Worm (Caenorhabditis elegans) whole organism, dauer: ENCODE data around the gene K11H12.4.

Source experiments
- unc-62 ChIP-seq: sonication (generic microtip); optimal IDR thresholded peaks from 2 replicates; lab custom pipeline; 2017; ENCODE audit warnings: missing biosample characterization, missing genetic modification reagents, missing genetic modification characterization

The K11H12.4 gene

DNA sequence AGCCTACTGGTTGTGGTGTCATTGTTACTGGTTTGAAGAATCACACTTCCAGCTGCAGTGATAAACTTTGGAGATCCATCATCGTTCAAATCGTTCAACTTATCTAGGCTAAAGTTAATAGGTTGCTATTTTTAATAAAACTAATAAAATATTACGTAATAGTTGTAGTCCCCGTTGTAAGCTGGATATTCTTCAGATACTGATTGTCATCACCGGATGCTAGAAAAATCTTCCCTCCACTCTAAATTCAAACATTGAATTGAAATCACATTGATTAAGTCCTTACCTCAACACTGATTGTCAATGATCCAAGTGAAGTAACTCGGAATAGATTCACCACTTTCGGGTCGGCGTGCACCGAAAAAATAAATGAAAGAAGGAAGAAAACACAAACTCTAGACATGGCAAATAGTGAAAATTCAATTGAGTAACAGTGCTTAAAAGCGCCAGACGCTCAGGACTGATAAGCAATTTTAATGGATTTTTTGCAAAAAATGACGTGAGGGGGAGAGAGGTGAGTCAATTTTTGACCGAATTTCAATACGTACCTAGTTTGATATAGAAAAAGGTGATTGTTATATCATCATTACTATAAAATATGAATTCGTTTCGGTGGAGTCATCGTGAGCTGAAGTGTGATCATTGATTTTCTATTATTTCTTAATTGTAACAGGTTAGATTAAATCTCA lies at the start of gene K11H12.4, which contains the start of gene K11H12.10:
K11H12.4 (minus strand) TSS at position 413 of the 689 bp plus-strand sequence.
K11H12.10 (plus strand) TSS at position 605 of the 689 bp plus-strand sequence.
- no peak for TF ChIP-seq unc-62 (GFP tag; lab: Kevin White, UChicago)

DNA sequence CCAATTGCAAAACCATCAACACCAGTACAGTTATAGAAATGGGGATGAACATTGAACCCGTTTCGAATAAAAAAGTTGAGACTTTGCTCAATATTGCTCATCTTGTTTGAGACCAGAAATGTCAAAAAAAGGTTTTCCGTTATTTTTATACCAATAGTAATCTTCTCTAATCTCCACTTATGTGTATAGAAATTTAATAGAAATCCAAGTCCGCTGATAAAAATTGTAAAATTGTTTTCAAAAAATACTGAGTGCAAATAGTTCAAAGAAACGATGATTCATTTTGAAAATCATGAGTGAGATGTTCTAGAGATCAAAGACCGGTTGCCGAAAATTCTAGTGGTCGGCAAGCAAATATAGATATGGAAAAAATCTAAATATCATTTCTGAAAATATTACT lies 43.7 kb upstream of the K11H12.4 start, which contains the start of gene Y55F3C.10:
Y55F3C.10 (minus strand) TSS at position 101 of the 400 bp plus-strand sequence.
- no peak for TF ChIP-seq unc-62 (GFP tag; lab: Kevin White, UChicago)

DNA sequence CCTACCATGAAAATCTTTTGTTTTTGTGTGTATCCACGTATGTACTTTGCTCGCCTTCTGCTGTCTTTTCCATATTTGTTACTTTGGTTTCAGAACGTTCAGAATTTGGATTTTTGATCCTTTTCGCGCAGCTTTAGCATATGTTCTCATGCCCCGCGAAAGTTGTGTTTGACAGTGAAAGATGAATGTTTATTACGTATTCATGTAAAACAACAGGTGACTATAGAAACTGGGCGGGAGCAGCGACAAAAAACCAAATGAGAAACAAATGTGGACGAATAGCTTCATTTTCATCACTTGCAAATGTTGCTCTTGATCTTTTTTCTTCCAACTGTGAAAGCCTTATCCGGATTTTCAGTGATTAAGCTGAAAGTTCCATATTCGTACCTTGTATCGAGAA lies 40.6 kb upstream of the K11H12.4 start, which contains the start of gene clec-164:
clec-164 (plus strand) TSS at position 301 of the 400 bp plus-strand sequence.
- no peak for TF ChIP-seq unc-62 (GFP tag; lab: Kevin White, UChicago)

DNA sequence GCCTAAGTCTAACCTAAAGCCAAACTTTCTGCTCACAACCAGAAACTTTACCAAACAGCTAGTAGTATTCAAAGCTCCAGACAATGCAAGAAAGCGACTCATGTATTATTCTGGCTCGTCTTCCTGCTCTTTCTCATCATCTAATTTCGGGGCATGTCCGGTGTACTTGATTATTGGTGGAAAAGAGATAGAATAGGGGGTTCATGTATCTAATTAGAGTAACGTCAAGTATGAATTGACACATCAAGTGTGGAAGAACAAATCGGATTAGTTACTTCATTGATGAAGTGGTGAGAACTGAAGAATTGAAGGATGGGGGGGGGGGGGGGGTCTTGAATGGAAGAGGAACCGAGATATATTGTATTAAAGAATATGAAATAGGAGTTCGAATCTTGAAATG lies 39.8 kb upstream of the K11H12.4 start:
- TF ChIP-seq unc-62 (GFP tag; lab: Kevin White, UChicago), result no peak

DNA sequence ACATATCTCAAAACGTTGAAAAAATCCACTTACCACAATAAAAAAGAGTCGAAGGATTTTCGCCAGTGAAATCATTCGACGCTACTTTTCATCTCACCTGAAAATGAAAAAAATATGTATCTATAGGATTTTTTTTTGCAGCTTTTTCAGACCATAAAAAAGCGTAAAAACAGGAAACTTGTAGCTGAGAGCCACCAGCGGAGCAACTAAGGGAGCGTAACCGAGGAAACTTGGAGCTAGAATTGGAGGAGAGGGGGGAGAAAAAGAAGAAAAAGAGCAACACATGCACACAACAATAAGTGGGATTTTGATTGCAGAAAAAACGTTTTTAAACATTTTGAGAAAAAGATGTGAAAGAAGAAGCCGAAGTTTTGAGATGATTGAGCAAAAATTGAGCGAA lies 32.0 kb upstream of the K11H12.4 start, which contains the start of gene cutl-26:
cutl-26 (minus strand) TSS at position 101 of the 400 bp plus-strand sequence.
- no peak for TF ChIP-seq unc-62 (GFP tag; lab: Kevin White, UChicago)

DNA sequence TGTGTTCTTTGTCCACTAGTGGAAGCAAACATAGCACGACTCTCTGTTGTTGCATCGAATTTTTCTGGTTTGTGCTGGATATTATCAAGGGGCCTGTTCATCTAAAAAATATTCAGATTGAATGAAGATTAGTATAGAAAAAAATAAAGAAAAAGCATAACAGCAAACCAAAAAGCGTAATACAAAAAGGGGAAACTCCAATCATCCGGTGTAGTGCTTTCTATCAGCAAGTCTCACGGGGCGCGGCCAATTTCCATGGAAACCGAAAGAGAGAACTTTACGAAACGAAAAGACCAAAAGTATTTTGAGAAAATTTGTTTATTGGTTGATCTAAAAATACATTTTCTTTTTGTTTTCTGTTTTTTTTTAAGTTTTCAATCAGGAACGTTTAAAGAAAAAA lies 22.6 kb upstream of the K11H12.4 start, which contains the start of gene Y55F3C.17:
Y55F3C.17 (minus strand) TSS at position 101 of the 400 bp plus-strand sequence.
- TF ChIP-seq unc-62 (GFP tag; lab: Kevin White, UChicago), result no peak

DNA sequence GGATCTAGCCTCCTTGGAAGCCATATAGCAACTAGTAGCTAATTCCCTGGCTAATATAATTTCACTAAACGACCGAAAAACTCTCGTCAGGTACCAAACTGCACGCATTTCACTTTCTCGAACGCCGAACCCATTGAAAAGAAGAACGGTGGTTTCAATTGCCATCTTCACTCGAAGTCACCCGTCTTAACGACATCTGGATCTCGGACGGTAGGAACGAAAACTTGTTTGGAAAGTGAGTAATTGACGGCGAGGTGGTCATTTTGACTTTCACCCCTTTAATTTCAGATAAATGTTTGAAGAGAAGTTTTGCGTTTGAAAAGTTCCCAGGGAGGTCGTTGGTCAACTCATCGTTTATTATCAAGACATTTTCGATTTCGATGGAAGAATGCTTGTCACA lies 9.1 kb upstream of the K11H12.4 start:
- no peak for TF ChIP-seq unc-62 (GFP tag; lab: Kevin White, UChicago)

DNA sequence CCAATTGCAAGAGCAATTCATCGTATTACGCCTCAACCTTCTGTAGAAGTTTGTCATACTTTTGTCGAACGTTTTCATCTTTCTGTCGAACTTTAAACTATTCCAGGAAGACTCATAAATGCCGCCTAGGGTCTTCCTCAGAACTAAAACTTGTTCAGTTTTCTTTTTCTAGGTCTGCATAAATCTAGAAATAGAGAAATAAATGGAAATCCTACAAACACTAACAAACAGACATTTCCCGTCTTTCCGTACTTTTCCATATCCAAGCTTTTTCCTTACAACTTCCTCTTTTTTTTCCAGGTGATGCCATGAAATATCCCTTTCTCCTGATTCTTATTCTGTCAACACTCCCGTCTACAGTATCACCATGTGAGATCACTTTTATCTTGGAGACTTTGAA lies 8.5 kb upstream of the K11H12.4 start, which contains the start of gene cutl-28:
cutl-28 (plus strand) TSS at position 301 of the 400 bp plus-strand sequence.
- no peak for TF ChIP-seq unc-62 (GFP tag; lab: Kevin White, UChicago)

DNA sequence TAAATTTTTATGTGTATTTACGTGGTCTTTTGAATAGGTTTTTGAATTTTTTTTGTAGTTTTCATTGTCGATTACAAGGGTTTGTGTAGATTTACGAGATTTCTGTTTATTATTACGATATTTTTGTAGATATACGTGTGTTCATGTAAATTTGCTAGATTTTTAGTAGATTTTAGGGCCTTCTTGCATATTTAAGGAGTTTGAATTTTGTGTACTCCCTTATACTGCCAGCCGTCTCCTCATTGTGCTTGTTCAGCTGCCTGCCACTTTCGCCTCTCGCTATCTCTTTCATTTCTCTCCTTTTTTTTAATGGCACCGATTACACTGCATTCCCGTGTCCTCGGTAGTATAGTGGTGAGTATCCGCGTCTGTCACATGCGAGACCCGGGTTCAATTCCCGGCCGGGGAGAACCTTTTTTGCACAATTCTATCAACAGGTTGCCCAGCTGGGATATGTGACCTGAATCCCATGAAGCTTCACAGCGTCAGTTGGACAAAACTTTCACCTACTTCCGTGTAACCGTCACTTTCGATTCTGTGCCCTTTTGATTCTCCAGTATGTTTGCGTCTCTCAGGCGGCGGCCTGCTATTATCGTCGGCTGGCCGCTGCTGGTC lies 7.2 kb upstream of the K11H12.4 start:
- no peak for TF ChIP-seq unc-62 (GFP tag; lab: Kevin White, UChicago)

DNA sequence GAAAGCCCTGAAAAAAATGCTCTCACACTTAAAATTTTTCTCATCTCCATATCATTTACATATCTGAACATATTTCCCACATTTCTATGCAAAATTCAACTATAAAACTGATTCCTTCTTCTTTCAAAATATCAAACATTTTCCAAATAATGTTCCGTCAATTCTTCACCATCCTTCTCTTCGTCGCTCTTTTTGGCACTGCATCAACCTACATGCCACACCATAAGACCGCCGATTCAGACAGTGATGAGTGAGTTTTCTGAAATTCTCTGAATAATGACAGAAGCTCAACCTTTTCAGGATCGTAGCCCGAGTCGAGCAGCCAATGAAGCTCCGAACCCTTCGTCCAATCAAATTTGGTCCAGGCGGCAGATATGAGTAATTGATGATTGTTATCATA lies 597 bp upstream of the K11H12.4 start, which contains the start of gene K11H12.5:
K11H12.5 (plus strand) TSS at position 301 of the 400 bp plus-strand sequence.
- no peak for TF ChIP-seq unc-62 (GFP tag; lab: Kevin White, UChicago)

DNA sequence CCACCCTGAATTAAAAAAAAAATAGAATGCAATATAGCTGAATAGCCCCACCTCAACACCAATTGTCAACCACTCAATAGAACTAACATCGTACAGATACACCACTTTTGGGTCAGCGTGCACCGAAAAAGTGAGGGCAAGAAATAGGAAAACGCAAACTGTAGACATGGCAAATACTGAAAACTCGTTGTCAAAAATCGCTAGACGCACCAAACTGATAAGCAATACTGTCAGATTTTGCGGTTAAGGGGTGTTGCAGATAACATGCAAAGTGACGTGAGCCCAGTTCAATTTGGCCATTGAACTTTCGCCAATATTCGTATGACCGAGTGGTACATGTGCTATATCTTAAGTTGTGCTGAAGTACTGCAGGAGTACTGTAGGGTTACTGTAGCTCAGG lies 2.4 kb downstream of the K11H12.4 start, which contains the start of gene K11H12.3:
K11H12.3 (minus strand) TSS at position 168 of the 400 bp plus-strand sequence.
- TF ChIP-seq unc-62 (GFP tag; lab: Kevin White, UChicago), result no peak

DNA sequence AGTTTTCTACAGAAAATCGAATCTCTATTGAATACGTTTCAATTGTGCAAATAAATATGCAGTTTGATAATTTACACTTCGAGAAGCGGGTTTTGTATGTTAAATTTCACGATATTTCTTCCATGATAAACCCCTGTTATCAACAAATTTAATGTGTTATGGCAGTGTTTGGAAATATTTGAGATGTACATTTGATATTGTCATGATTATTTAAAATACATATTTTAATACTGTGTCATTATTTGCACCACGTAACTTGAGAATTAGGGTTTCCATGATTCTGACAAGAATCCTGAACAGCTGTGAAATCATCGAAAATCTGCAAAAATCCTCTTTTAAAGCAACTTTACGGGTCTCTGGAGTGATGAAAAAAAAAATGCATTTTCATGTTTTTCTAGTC lies 5.2 kb downstream of the K11H12.4 start, which contains the start of gene K11H12.11:
K11H12.11 (minus strand) TSS at position 101 of the 400 bp plus-strand sequence.
- TF ChIP-seq unc-62 (GFP tag; lab: Kevin White, UChicago), result no peak

DNA sequence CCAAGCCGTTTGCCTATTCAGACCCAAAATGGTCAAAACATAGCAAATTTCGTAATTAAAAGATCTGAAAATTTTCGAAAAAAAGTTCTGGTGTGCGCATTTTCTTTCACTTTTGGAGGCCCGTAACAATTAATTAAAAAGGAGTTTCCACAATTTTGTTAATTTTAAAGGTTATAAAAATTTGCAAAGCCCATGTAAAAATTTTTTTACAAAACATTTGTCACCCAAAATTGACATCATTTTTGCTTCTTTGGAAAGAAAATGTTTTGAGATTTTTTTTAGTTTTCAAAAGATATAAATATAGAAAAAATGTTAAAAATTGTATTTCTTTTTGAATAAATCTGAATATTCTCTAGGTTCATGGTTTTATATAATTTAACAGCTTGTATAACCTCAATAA lies 8.7 kb downstream of the K11H12.4 start, which contains the start of gene K11H12.6:
K11H12.6 (plus strand) TSS at position 301 of the 400 bp plus-strand sequence.
- TF ChIP-seq unc-62 (GFP tag; lab: Kevin White, UChicago), result no peak

DNA sequence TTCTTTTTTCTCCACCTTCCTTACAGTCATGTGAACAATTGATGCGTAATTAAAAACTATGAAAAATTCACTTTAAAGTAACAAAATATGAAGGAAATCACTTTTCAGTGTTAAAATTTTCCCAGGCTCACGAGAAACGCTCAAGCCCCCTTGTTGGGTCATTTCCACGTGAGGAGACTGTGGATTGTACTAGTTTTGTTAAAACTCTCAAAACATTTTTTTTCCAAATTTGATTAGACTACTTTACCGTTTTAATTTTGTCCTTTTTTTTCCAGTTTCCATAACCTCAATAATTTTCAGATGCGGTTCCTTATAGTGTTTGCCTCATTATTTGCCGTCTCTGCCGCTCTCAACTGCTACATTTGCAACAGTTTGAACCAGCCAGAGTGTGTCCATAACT lies 10.5 kb downstream of the K11H12.4 start, which contains the start of gene K11H12.7:
K11H12.7 (plus strand) TSS at position 301 of the 400 bp plus-strand sequence.
- TF ChIP-seq unc-62 (GFP tag; lab: Kevin White, UChicago), result no peak

DNA sequence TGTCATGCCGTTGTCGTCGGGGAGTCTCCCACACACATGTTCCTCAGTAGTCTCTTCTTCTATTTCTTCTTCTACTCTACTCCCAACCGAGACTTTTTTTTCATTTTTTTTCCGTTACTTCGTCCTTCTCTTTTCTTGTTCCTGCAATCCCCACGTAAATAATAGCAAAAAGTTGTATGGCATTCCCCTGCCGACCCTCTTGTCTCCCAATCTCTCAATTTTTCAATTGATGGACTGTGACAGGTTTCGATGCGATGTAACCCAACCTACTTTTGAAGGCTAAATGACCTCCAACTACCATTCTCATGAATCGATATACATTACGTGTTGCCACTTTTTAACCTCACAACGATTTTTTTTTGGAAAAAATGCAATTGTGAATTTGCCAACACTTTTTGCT lies 11.6 kb downstream of the K11H12.4 start:
- TF ChIP-seq unc-62 (GFP tag; lab: Kevin White, UChicago), result no peak

DNA sequence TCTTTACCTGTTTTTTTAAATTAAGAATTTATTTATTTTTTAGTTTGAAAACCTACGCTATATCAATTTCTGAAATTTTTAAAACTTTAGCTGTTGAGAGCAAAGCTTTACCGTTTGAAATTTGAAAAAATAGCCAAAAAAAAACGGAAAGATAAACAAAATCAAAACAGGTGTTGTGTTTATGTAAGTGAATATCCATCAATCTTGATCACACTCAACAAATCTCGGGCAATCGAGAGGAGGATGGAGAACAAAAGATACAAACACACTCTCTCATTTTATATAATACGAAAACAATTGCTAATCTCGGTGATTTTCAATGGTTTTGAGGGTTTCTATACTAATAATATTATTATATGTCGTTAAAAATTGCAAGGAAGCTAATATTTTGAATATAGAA lies 14.1 kb downstream of the K11H12.4 start:
- TF ChIP-seq unc-62 (GFP tag; lab: Kevin White, UChicago), result no peak
